Fruit fly (Drosophila melanogaster) Kc167 (cell line): ENCODE results near the gene RPA3.

Experiments
- insv ChIP-seq: fragments of >200 bp; optimal IDR thresholded peaks from 3 replicates; lab custom pipeline; 2018; ENCODE audit warnings: missing external identifiers
- psq ChIP-seq: fragments of >200 bp; optimal IDR thresholded peaks from 2 replicates; lab custom pipeline; 2017; ENCODE audit warnings: missing external identifiers

DNA sequence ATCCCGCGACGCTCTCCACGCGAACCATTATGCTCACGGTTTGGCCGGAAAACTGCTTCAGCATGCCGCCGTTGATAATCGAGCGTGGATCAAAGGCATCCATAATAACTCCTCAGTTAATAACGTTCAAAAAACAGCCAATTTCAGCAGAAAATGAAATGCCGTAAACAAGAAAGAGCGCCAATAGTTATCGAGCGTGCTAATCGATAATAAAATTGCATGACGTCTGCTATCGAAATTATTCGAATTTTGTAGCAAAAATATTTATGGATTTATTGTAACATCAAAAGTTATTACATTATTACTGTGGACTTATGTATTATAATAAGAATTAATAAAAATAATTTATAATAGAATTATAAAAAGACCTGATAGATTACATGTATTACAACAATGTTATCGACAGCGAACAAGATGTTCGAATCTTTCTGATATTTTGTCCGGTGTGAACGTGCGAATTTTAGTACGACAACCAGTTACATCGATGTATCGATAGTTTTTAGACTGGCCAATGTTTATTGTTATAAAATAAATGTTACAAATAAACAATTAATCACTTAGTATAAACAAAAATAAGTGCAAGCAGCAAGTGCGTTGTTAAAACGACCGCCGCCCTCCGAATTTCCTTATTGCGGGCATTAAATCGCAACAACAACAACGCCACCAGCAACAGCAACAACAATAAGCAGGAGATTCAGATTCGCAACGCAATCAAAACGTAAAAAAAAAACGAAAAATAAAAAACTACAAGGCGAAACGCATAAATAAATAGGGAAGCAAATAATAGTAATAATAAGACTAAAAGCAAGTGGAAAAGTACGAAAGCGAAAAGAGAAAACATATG, at the start of gene RPA3, which contains the start of gene Met:
- TF ChIP-seq insv (lab: Kevin White, UChicago) = no peak
- TF ChIP-seq psq (lab: Kevin White, UChicago) = no peak
